4 fruit fly cellular contexts compared by ENCODE assay signal in the genomic region with DNA sequence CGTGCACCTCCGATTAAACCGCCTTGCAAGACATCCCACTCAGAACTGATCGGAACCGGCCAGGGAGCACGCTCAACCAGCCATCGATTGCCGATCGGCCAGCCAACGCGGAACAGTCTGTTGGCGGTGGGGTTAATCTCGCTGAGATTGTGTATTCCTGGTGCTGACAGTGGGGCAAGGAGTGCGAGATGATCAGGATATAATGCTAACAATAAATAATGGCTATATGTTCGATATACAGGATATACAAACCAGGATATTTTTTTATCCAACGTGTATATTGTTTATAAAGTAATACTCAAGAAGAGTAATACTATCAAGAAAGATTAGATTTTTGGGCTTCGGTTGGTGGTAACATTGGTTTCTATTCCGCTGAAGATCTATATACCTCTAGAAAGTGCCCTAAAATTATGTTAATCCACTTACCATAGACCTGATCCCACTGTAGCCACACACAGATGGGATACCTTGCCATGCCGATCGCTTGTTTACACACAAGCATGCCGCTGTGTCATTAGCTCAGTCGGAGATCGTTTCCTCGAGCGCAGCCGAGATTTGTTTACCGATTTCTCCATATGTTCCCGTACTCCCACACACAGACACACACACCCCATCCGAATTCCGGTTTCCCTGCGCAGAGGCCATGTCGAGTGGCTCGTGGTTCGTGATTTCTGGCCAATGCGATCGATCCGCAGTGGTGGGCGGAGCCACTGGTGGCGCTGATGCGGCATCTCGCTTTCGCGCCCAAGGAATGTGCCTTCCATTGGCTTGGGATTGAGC.
A peak's percentile ranks its signal among the peaks of the same experiment; 100 is the strongest.
TF ChIP-seq lines count a peak whose summit lies in the region.

Gene H2.0 (minus strand): TSS at position 51 of the 780 bp plus-strand sequence.

- TF ChIP-seq CTCF in whole organism, embryonic (GFP tag; optimal IDR thresholded peaks at IDR 0.05; lab: Kevin White, UChicago) = no peak

TF ChIP-seq in whole organism, embryonic, 481 proteins besides CTCF, POLR2A, EP300 and RAD21 (continues in another document):
- no peak for TF ChIP-seq CG18764 (GFP tag; optimal IDR thresholded peaks at IDR 0.05; lab: Kevin White, UChicago)
- TF ChIP-seq CG15696 (tag; optimal IDR thresholded peaks at IDR 0.05; lab: Kevin White, UChicago) = peak; percentile 69
- TF ChIP-seq Pdp1 (GFP tag; optimal IDR thresholded peaks at IDR 0.05; lab: Kevin White, UChicago) = no peak
- TF ChIP-seq CG8765 (GFP tag; IDR thresholded peaks at IDR 0.05; lab: Robert Waterston, UW) = no peak
- no peak for TF ChIP-seq CG3281 (GFP tag; optimal IDR thresholded peaks at IDR 0.05; lab: Kevin White, UChicago)
- TF ChIP-seq CG10565 (GFP tag; optimal IDR thresholded peaks at IDR 0.05; lab: Kevin White, UChicago) = no peak
- TF ChIP-seq CG14014 (GFP tag; IDR thresholded peaks at IDR 0.05; lab: Robert Waterston, UW) = no peak
- no peak for TF ChIP-seq jumu (GFP tag; optimal IDR thresholded peaks at IDR 0.05; lab: Kevin White, UChicago)
- TF ChIP-seq Nf-YA (GFP tag; IDR thresholded peaks at IDR 0.05; lab: Robert Waterston, UW) = peak; percentile 59; the same call in 1 of the 2 replicates
- TF ChIP-seq ap (GFP tag; IDR thresholded peaks at IDR 0.05; lab: Robert Waterston, UW) = no peak
- TF ChIP-seq CG31365 (tag; optimal IDR thresholded peaks at IDR 0.05; lab: Kevin White, UChicago) = no peak
- TF ChIP-seq CG13296 (GFP tag; optimal IDR thresholded peaks at IDR 0.05; lab: Kevin White, UChicago) = no peak
- 0 out of 3 replicates have a peak, but pooled peaks have one; percentile 49 for TF ChIP-seq otp (GFP tag; IDR thresholded peaks at IDR 0.05; lab: Robert Waterston, UW)
- TF ChIP-seq Hr78 (GFP tag; optimal IDR thresholded peaks at IDR 0.05; lab: Kevin White, UChicago) = no peak
- TF ChIP-seq Hr51 (GFP tag; optimal IDR thresholded peaks at IDR 0.05; lab: Kevin White, UChicago) = no peak
- TF ChIP-seq Doc2 (GFP tag; IDR thresholded peaks at IDR 0.05; lab: Robert Waterston, UW) = no peak
- TF ChIP-seq CG14710 (tag; optimal IDR thresholded peaks at IDR 0.05; lab: Kevin White, UChicago) = peak; percentile 46
- no peak for TF ChIP-seq CG4282 (GFP tag; optimal IDR thresholded peaks at IDR 0.05; lab: Kevin White, UChicago)
- no peak for TF ChIP-seq CG10274 (GFP tag; optimal IDR thresholded peaks at IDR 0.05; lab: Kevin White, UChicago)
- no peak for TF ChIP-seq CG12071 (GFP tag; optimal IDR thresholded peaks at IDR 0.05; lab: Kevin White, UChicago)
- TF ChIP-seq CG2199 (GFP tag; IDR thresholded peaks at IDR 0.05; lab: Robert Waterston, UW) = no peak

TF ChIP-seq in whole organism, prepupa, 60 proteins besides CTCF, POLR2A, EP300 and RAD21 (continues in another document):
- TF ChIP-seq svp (GFP tag; lab: Kevin White, UChicago) = peak; percentile 91
- TF ChIP-seq CG11762 (GFP tag; optimal IDR thresholded peaks at IDR 0.05; lab: Kevin White, UChicago; ENCODE audit: insufficient read depth) = peak; percentile 37
- peak; percentile 59 for TF ChIP-seq CG31627 (GFP tag; optimal IDR thresholded peaks at IDR 0.05; lab: Kevin White, UChicago)
- TF ChIP-seq CG6163 (GFP tag; IDR thresholded peaks at IDR 0.05; lab: Robert Waterston, UW) = peak; percentile 51; the same call in 1 of the 3 replicates
- peak; percentile 70 for TF ChIP-seq Ets96B (tag; optimal IDR thresholded peaks at IDR 0.05; lab: Kevin White, UChicago)
- peak; percentile 58 for TF ChIP-seq CG34406 (GFP tag; optimal IDR thresholded peaks at IDR 0.05; lab: Kevin White, UChicago)
- TF ChIP-seq cyc (GFP tag; optimal IDR thresholded peaks at IDR 0.05; lab: Kevin White, UChicago) = peak; percentile 64
- TF ChIP-seq dac (GFP tag; optimal IDR thresholded peaks at IDR 0.05; lab: Kevin White, UChicago) = peak; percentile 42
- TF ChIP-seq fd59A (GFP tag; optimal IDR thresholded peaks at IDR 0.05; lab: Kevin White, UChicago) = peak; percentile 64
- peak; percentile 71 for TF ChIP-seq CG10631 (GFP tag; optimal IDR thresholded peaks at IDR 0.05; lab: Kevin White, UChicago)
- TF ChIP-seq Smox (GFP tag; optimal IDR thresholded peaks at IDR 0.05; lab: Kevin White, UChicago) = peak; percentile 69
- TF ChIP-seq Eip75B (GFP tag; optimal IDR thresholded peaks at IDR 0.05; lab: Kevin White, UChicago) = peak; percentile 51
- peak; percentile 81 for TF ChIP-seq CG32006 (GFP tag; optimal IDR thresholded peaks at IDR 0.05; lab: Kevin White, UChicago)
- TF ChIP-seq Eip93F (GFP tag; optimal IDR thresholded peaks at IDR 0.05; lab: Kevin White, UChicago) = no peak
- TF ChIP-seq Hr4 (GFP tag; optimal IDR thresholded peaks at IDR 0.05; lab: Kevin White, UChicago) = peak; percentile 50
- no peak for TF ChIP-seq Gug (GFP tag; IDR thresholded peaks at IDR 0.05; lab: Robert Waterston, UW)
- TF ChIP-seq Hr39 (GFP tag; optimal IDR thresholded peaks at IDR 0.05; lab: Kevin White, UChicago) = peak; percentile 68
- TF ChIP-seq CG6276 (GFP tag; optimal IDR thresholded peaks at IDR 0.05; lab: Kevin White, UChicago) = peak; percentile 59
- peak; percentile 63 for TF ChIP-seq spab (GFP tag; optimal IDR thresholded peaks at IDR 0.05; lab: Kevin White, UChicago)
- TF ChIP-seq Sox14 (GFP tag; optimal IDR thresholded peaks at IDR 0.05; lab: Kevin White, UChicago) = peak; percentile 75

TF ChIP-seq in whole organism, pupa, 21 proteins besides CTCF, POLR2A, EP300 and RAD21:
- peak; percentile 62 for TF ChIP-seq CG9948 (tag; optimal IDR thresholded peaks at IDR 0.05; lab: Kevin White, UChicago)
- 0 out of 3 replicates have a peak, but pooled peaks have one; percentile 17 for TF ChIP-seq fd96Ca (GFP tag; IDR thresholded peaks at IDR 0.05; lab: Robert Waterston, UW)
- peak; percentile 75 for TF ChIP-seq Pif1B (GFP tag; optimal IDR thresholded peaks at IDR 0.05; lab: Kevin White, UChicago)
- TF ChIP-seq Pif1A (GFP tag; optimal IDR thresholded peaks at IDR 0.05; lab: Kevin White, UChicago) = peak; percentile 55
- TF ChIP-seq rn (GFP tag; IDR thresholded peaks at IDR 0.05; lab: Robert Waterston, UW) = 0 out of 2 replicates have a peak, but pooled peaks have one; percentile 17
- TF ChIP-seq CG15710 (tag; optimal IDR thresholded peaks at IDR 0.05; lab: Kevin White, UChicago) = peak; percentile 75
- peak; percentile 73 for TF ChIP-seq CG8159 (tag; optimal IDR thresholded peaks at IDR 0.05; lab: Kevin White, UChicago)
- no peak for TF ChIP-seq CG12605 (GFP tag; IDR thresholded peaks at IDR 0.05; lab: Robert Waterston, UW)
- no peak; the same call in 2 of the 3 replicates for TF ChIP-seq CG4496 (GFP tag; IDR thresholded peaks at IDR 0.05; lab: Robert Waterston, UW)
- no peak for TF ChIP-seq Snoo (tag; optimal IDR thresholded peaks at IDR 0.05; lab: Kevin White, UChicago)
- TF ChIP-seq gl (tag; optimal IDR thresholded peaks at IDR 0.05; lab: Kevin White, UChicago) = peak; percentile 42
- TF ChIP-seq EcR (GFP tag; optimal IDR thresholded peaks at IDR 0.05; lab: Kevin White, UChicago) = no peak
- peak; percentile 79 for TF ChIP-seq CG8301 (tag; optimal IDR thresholded peaks at IDR 0.05; lab: Kevin White, UChicago)
- peak; percentile 21; the same call in 1 of the 2 replicates for TF ChIP-seq Ets98B (GFP tag; IDR thresholded peaks at IDR 0.05; lab: Robert Waterston, UW)
- no peak for TF ChIP-seq CG10348 (GFP tag; IDR thresholded peaks at IDR 0.05; lab: Robert Waterston, UW)
- TF ChIP-seq CG13204 (GFP tag; optimal IDR thresholded peaks at IDR 0.05; lab: Kevin White, UChicago) = peak; percentile 10
- peak; percentile 79 for TF ChIP-seq CG14655 (GFP tag; optimal IDR thresholded peaks at IDR 0.05; lab: Kevin White, UChicago)
- no peak for TF ChIP-seq CG17806 (tag; optimal IDR thresholded peaks at IDR 0.05; lab: Kevin White, UChicago)
- TF ChIP-seq CG34367 (tag; optimal IDR thresholded peaks at IDR 0.05; lab: Kevin White, UChicago) = no peak
- no peak for TF ChIP-seq D1 (tag; optimal IDR thresholded peaks at IDR 0.05; lab: Kevin White, UChicago)
- no peak for TF ChIP-seq CG32121 (GFP tag; IDR thresholded peaks at IDR 0.05; lab: Robert Waterston, UW)

TF ChIP-seq in whole organism, wandering third instar larva, 38 proteins besides CTCF, POLR2A, EP300 and RAD21:
- TF ChIP-seq Rel (GFP tag; optimal IDR thresholded peaks at IDR 0.05; lab: Kevin White, UChicago) (no peak), Rel (tag; optimal IDR thresholded peaks at IDR 0.05; lab: Kevin White, UChicago) (no peak), Sp1 (GFP tag; optimal IDR thresholded peaks at IDR 0.05; lab: Kevin White, UChicago) (peak; percentile 61), ey (GFP tag; optimal IDR thresholded peaks at IDR 0.05; lab: Kevin White, UChicago) (peak; percentile 47), Hr83 (GFP tag; optimal IDR thresholded peaks at IDR 0.05; lab: Kevin White, UChicago; ENCODE audit: poor library complexity, severe bottlenecking) (no peak), woc (GFP tag; optimal IDR thresholded peaks at IDR 0.05; lab: Kevin White, UChicago) (peak; percentile 48), lola (GFP tag; optimal IDR thresholded peaks at IDR 0.05; lab: Kevin White, UChicago) (no peak), dl (GFP tag; optimal IDR thresholded peaks at IDR 0.05; lab: Kevin White, UChicago; ENCODE audit: insufficient read depth in 1 of 2, partially characterized antibody in 2 of 2) (no peak), dmrt93B (GFP tag; optimal IDR thresholded peaks at IDR 0.05; lab: Kevin White, UChicago) (peak; percentile 26), psq (GFP tag; optimal IDR thresholded peaks at IDR 0.05; lab: Kevin White, UChicago) (peak; percentile 25), br (GFP tag; optimal IDR thresholded peaks at IDR 0.05; lab: Kevin White, UChicago) (peak; percentile 52), rgr (GFP tag; optimal IDR thresholded peaks at IDR 0.05; lab: Kevin White, UChicago) (peak; percentile 36), HLH106 (tag; optimal IDR thresholded peaks at IDR 0.05; lab: Kevin White, UChicago) (peak; percentile 50), fru (GFP tag; optimal IDR thresholded peaks at IDR 0.05; lab: Kevin White, UChicago) (peak; percentile 52), Hr78 (GFP tag; optimal IDR thresholded peaks at IDR 0.05; lab: Kevin White, UChicago) (no peak), Jra (GFP tag; optimal IDR thresholded peaks at IDR 0.05; lab: Kevin White, UChicago) (no peak), jim (GFP tag; optimal IDR thresholded peaks at IDR 0.05; lab: Kevin White, UChicago) (no peak), Dfd (GFP tag; optimal IDR thresholded peaks at IDR 0.05; lab: Kevin White, UChicago) (no peak), OdsH (GFP tag; optimal IDR thresholded peaks at IDR 0.05; lab: Kevin White, UChicago) (peak; percentile 56), sv (GFP tag; optimal IDR thresholded peaks at IDR 0.05; lab: Kevin White, UChicago) (no peak), sage (GFP tag; optimal IDR thresholded peaks at IDR 0.05; lab: Kevin White, UChicago) (no peak), foxo (GFP tag; optimal IDR thresholded peaks at IDR 0.05; lab: Kevin White, UChicago) (no peak), brk (GFP tag; optimal IDR thresholded peaks at IDR 0.05; lab: Kevin White, UChicago) (no peak), h (GFP tag; optimal IDR thresholded peaks at IDR 0.05; lab: Kevin White, UChicago) (peak; percentile 72), Dif (GFP tag; optimal IDR thresholded peaks at IDR 0.05; lab: Kevin White, UChicago; ENCODE audit: partially characterized antibody) (peak; percentile 39)

Comparison
In these comparisons a context has a peak if more than half of its experiments do, and no peak if none do; other contexts are left out.
1. Of the 7 proteins assayed by ChIP-seq in both whole organism, embryonic and whole organism, prepupa: peak only in whole organism, embryonic: none; only in whole organism, prepupa: Blimp-1, Hr39, Lpt and Sox102F; in both: none; in neither: 3.